Worm (Caenorhabditis elegans) whole organism, L2 larva: Measurements from ENCODE around the gene fbxa-25.

ENCODE experiments used
- C34F6.9 ChIP-seq: fragments of 150-350 bp; optimal IDR thresholded peaks from 2 replicates; lab custom pipeline; 2014; ENCODE audit warnings: missing biosample characterization, missing genetic modification characterization
- R02D3.7 ChIP-seq: fragments of 150-350 bp; optimal IDR thresholded peaks from 2 replicates; lab custom pipeline; 2014; ENCODE audit warnings: missing biosample characterization, missing genetic modification characterization
- aly-2 ChIP-seq: fragments of 150-350 bp; optimal IDR thresholded peaks from 2 replicates; lab custom pipeline; 2014; ENCODE audit warnings: missing biosample characterization, missing genetic modification characterization
- ama-1 ChIP-seq: fragments of 150-350 bp; optimal IDR thresholded peaks from 2 replicates; lab custom pipeline; 2018; ENCODE audit warnings: inconsistent platforms
- ceh-16 ChIP-seq: fragments of 150-350 bp; optimal IDR thresholded peaks from 2 replicates; lab custom pipeline; 2014; ENCODE audit warnings: missing biosample characterization, missing genetic modification characterization
- ceh-82 ChIP-seq: fragments of 150-350 bp; optimal IDR thresholded peaks from 2 replicates; lab custom pipeline; 2014; ENCODE audit warnings: missing biosample characterization, missing genetic modification characterization
- crh-2 ChIP-seq: sonication (generic microtip); optimal IDR thresholded peaks from 2 replicates; lab custom pipeline; 2017; ENCODE audit warnings: missing biosample characterization, missing genetic modification characterization
- elt-1 ChIP-seq: fragments of 150-350 bp; optimal IDR thresholded peaks from 2 replicates; lab custom pipeline; 2014; ENCODE audit warnings: missing biosample characterization, missing genetic modification characterization
- fos-1 ChIP-seq: fragments of 150-350 bp; optimal IDR thresholded peaks from 2 replicates; lab custom pipeline; 2014; ENCODE audit warnings: missing biosample characterization, missing genetic modification characterization
- lin-39 ChIP-seq: fragments of 150-350 bp; optimal IDR thresholded peaks from 2 replicates; lab custom pipeline; 2014; ENCODE audit warnings: missing biosample characterization, missing genetic modification reagents, missing genetic modification characterization
- nhr-10 ChIP-seq: sonication (generic microtip); optimal IDR thresholded peaks from 2 replicates; lab custom pipeline; 2017; ENCODE audit warnings: missing biosample characterization, missing genetic modification characterization
- nhr-11 ChIP-seq: fragments of 150-350 bp; optimal IDR thresholded peaks from 2 replicates; lab custom pipeline; 2014; ENCODE audit warnings: missing biosample characterization, missing genetic modification characterization
- nhr-12 ChIP-seq: fragments of 150-350 bp; optimal IDR thresholded peaks from 2 replicates; lab custom pipeline; 2014; ENCODE audit warnings: missing biosample characterization, missing genetic modification characterization
- nhr-21 ChIP-seq: fragments of 150-350 bp; optimal IDR thresholded peaks from 2 replicates; lab custom pipeline; 2014; ENCODE audit warnings: missing biosample characterization, missing genetic modification characterization
- nhr-237 ChIP-seq: fragments of 150-350 bp; optimal IDR thresholded peaks from 2 replicates; lab custom pipeline; 2014; ENCODE audit warnings: missing biosample characterization, missing genetic modification characterization
- nhr-25 ChIP-seq: fragments of 150-350 bp; sonication (generic microtip); optimal IDR thresholded peaks from 3 replicates; lab custom pipeline; 2014; ENCODE audit warnings: missing biosample characterization, missing genetic modification characterization
- nhr-6 ChIP-seq: fragments of 150-350 bp; optimal IDR thresholded peaks from 2 replicates; lab custom pipeline; 2014; ENCODE audit warnings: missing biosample characterization, missing genetic modification characterization
- peb-1 ChIP-seq: fragments of 150-350 bp; optimal IDR thresholded peaks from 2 replicates; lab custom pipeline; 2014; ENCODE audit warnings: missing biosample characterization, missing genetic modification characterization
- sma-3 ChIP-seq: sonication (generic microtip); optimal IDR thresholded peaks from 2 replicates; lab custom pipeline; 2016; ENCODE audit warnings: missing genetic modification reagents, missing genetic modification characterization, missing compliant biosample characterization
- ztf-4 ChIP-seq: fragments of 150-350 bp; optimal IDR thresholded peaks from 2 replicates; lab custom pipeline; 2014; ENCODE audit warnings: missing biosample characterization, missing genetic modification characterization

fbxa-25 gene

ce11 chrIII:1303414-1303813 lies 45.8 kb downstream of the fbxa-25 start, which contains the start of gene fbxa-75:
TSS of gene fbxa-75 (plus strand) at chrIII:1303714.
- TF ChIP-seq ztf-4 (tag; lab: Kevin White, UChicago) (no peak), crh-2 (tag; lab: Kevin White, UChicago) (no peak), nhr-6 (no peak), ceh-82 (tag; lab: Kevin White, UChicago) (no peak), ama-1 (lab: Kevin White, UChicago) (no peak), nhr-21 (tag; lab: Kevin White, UChicago) (no peak), nhr-11 (no peak), sma-3 (GFP tag; lab: Kevin White, UChicago) (no peak), nhr-25 (tag; lab: Kevin White, UChicago) (no peak), R02D3.7 (tag; lab: Kevin White, UChicago) (no peak), peb-1 (tag; lab: Kevin White, UChicago) (no peak), nhr-237 (tag; lab: Kevin White, UChicago) (no peak), lin-39 (tag; lab: Kevin White, UChicago) (no peak), C34F6.9 (tag; lab: Kevin White, UChicago) (no peak), fos-1 (tag; lab: Kevin White, UChicago) (no peak), ceh-16 (no peak), nhr-10 (tag; lab: Kevin White, UChicago) (no peak), aly-2 (tag; lab: Kevin White, UChicago) (no peak), elt-1 (tag; lab: Kevin White, UChicago) (no peak), nhr-12 (no peak)
